Worm (Caenorhabditis elegans) whole organism, late embryonic: ENCODE measurements around the gene fbxb-111.

Source experiments
- K09A11.1 ChIP-seq: sonication (generic microtip); optimal IDR thresholded peaks from 2 replicates; lab custom pipeline; 2017; ENCODE audit warnings: antibody characterized with exemption, mild to moderate bottlenecking, missing genetic modification characterization, missing compliant biosample characterization; ENCODE audit not compliant: insufficient read depth
- ahr-1 ChIP-seq: sonication (generic microtip); optimal IDR thresholded peaks from 2 replicates; lab custom pipeline; 2016; ENCODE audit warnings: missing genetic modification characterization, missing compliant biosample characterization
- hlh-15 ChIP-seq: sonication (generic microtip); optimal IDR thresholded peaks from 2 replicates; lab custom pipeline; 2016; ENCODE audit warnings: missing genetic modification characterization, missing compliant biosample characterization
- hlh-30 ChIP-seq: sonication (generic microtip); optimal IDR thresholded peaks from 2 replicates; lab custom pipeline; 2017; ENCODE audit warnings: antibody characterized with exemption, missing genetic modification characterization, missing compliant biosample characterization; ENCODE audit not compliant: insufficient read depth
- lin-11 ChIP-seq: fragments of 200-800 bp; sonication (Bioruptor generic); optimal IDR thresholded peaks from 2 replicates; lab custom pipeline; 2018; ENCODE audit warnings: mild to moderate bottlenecking, missing genetic modification characterization, missing compliant biosample characterization
- nfya-1 ChIP-seq: sonication (generic microtip); optimal IDR thresholded peaks from 2 replicates; lab custom pipeline; 2017; ENCODE audit warnings: missing genetic modification characterization, mild to moderate bottlenecking, missing compliant biosample characterization, antibody characterized with exemption, moderate library complexity
- nhr-11 ChIP-seq: fragments of 150-350 bp; optimal IDR thresholded peaks from 2 replicates; lab custom pipeline; 2014; ENCODE audit warnings: missing biosample characterization, missing genetic modification characterization
- nhr-232 ChIP-seq: sonication (generic microtip); optimal IDR thresholded peaks from 2 replicates; lab custom pipeline; 2016; ENCODE audit warnings: missing genetic modification characterization, missing compliant biosample characterization
- odd-2 ChIP-seq: sonication (generic microtip); optimal IDR thresholded peaks from 2 replicates; lab custom pipeline; 2017; ENCODE audit warnings: antibody characterized with exemption, mild to moderate bottlenecking, missing genetic modification characterization, missing compliant biosample characterization
- pha-4 ChIP-seq: fragments of 150-350 bp; optimal IDR thresholded peaks from 2 replicates; lab custom pipeline; 2018; ENCODE audit warnings: missing biosample characterization, missing genetic modification reagents, missing genetic modification characterization
- sdc-2 ChIP-seq: sonication (generic microtip); optimal IDR thresholded peaks from 2 replicates; lab custom pipeline; 2016; ENCODE audit warnings: missing genotype, missing genetic modification characterization, missing compliant biosample characterization
- tbx-7 ChIP-seq: sonication (generic microtip); optimal IDR thresholded peaks from 2 replicates; lab custom pipeline; 2016; ENCODE audit warnings: missing genotype, missing genetic modification characterization, missing compliant biosample characterization
- unc-42 ChIP-seq: sonication (generic microtip); optimal IDR thresholded peaks from 2 replicates; lab custom pipeline; 2016; ENCODE audit warnings: missing genotype, missing genetic modification characterization, missing compliant biosample characterization
- unc-55 ChIP-seq: sonication (generic microtip); optimal IDR thresholded peaks from 2 replicates; lab custom pipeline; 2017; ENCODE audit warnings: missing biosample characterization, missing genetic modification reagents, missing genetic modification characterization

ce11 chrII:2787031-2787512 is 12.3 kb upstream of the fbxb-111 start, which contains the start of the genes F08D12.12 and srpa-72:
- TF ChIP-seq nhr-11 (no peak), unc-55 (no peak), sdc-2 (tag; lab: Kevin White, UChicago) (no peak), nfya-1 (tag; lab: Kevin White, UChicago) (no peak), K09A11.1 (tag; lab: Kevin White, UChicago) (no peak), ahr-1 (tag; lab: Kevin White, UChicago) (no peak), unc-42 (tag; lab: Kevin White, UChicago) (no peak), nhr-232 (tag; lab: Kevin White, UChicago) (no peak), hlh-15 (tag; lab: Kevin White, UChicago) (no peak), pha-4 (tag; lab: Kevin White, UChicago) (no peak), tbx-7 (tag; lab: Kevin White, UChicago) (no peak), odd-2 (no peak), lin-11 (no peak), hlh-30 (no peak)
